Worm (Caenorhabditis elegans) whole organism, young adult: ENCODE measurements around the gene spat-1.

ENCODE experiments used
- B0336.3 ChIP-seq: fragments of 200-800 bp; sonication (Bioruptor generic); IDR thresholded peaks from 2 replicates; pipeline ENCODE4 v1.3.6; 2022; ENCODE audit warnings: missing genetic modification characterization, missing compliant biosample characterization
- C17E4.6 ChIP-seq: fragments of 200-800 bp; sonication (Bioruptor generic); IDR thresholded peaks from 2 replicates; pipeline ENCODE4 v1.3.6; 2022; ENCODE audit warnings: missing genetic modification reagents, missing genetic modification characterization, missing compliant biosample characterization
- D2030.7 ChIP-seq: fragments of 200-800 bp; sonication (Bioruptor generic); IDR thresholded peaks from 2 replicates; pipeline ENCODE4 v1.3.6; 2022; ENCODE audit warnings: missing genetic modification reagents, missing genetic modification characterization, missing compliant biosample characterization
- Y53F4B.3 ChIP-seq: fragments of 200-800 bp; sonication (Bioruptor generic); IDR thresholded peaks from 2 replicates; pipeline ENCODE4 v1.3.6; 2022; ENCODE audit warnings: missing genetic modification reagents, missing genetic modification characterization, missing compliant biosample characterization
- Y53G8AR.9 ChIP-seq: fragments of 200-800 bp; sonication (Bioruptor generic); conservative IDR thresholded peaks from 2 replicates; pipeline ENCODE4 v1.3.6; 2022; ENCODE audit warnings: missing genetic modification reagents, missing genetic modification characterization, missing compliant biosample characterization
- ZK185.1 ChIP-seq: sonication (generic microtip); optimal IDR thresholded peaks from 2 replicates; lab custom pipeline; 2016; ENCODE audit warnings: mild to moderate bottlenecking, missing genetic modification characterization, missing compliant biosample characterization; ENCODE audit not compliant: poor library complexity, severe bottlenecking
- ama-1 ChIP-seq, 3 experiments: fragments of 150-350 bp in 1 of 3; sonication (generic microtip) in 2 of 3; optimal IDR thresholded peaks; 2 replicates each; lab custom pipeline; 2014 to 2018; ENCODE audit warnings: missing biosample characterization in 2 of 3, missing genetic modification characterization in 2 of 3, missing genetic modification reagents in 2 of 3
- aptf-3 ChIP-seq: fragments of 200-800 bp; sonication (Bioruptor generic); IDR thresholded peaks from 2 replicates; pipeline ENCODE4 v1.3.6; 2022; ENCODE audit warnings: missing genetic modification characterization, missing compliant biosample characterization
- bed-1 ChIP-seq: fragments of 200-800 bp; sonication (Bioruptor generic); IDR thresholded peaks from 2 replicates; pipeline ENCODE4 v1.3.6; 2022; ENCODE audit warnings: missing genetic modification reagents, missing genetic modification characterization, missing compliant biosample characterization
- ccch-3 ChIP-seq: fragments of 200-800 bp; sonication (Bioruptor generic); optimal IDR thresholded peaks from 2 replicates; lab custom pipeline; 2018; ENCODE audit warnings: mild to moderate bottlenecking, missing genetic modification characterization, missing compliant biosample characterization
- cebp-2 ChIP-seq: fragments of 200-800 bp; sonication (Bioruptor generic); IDR thresholded peaks from 2 replicates; pipeline ENCODE4 v1.3.6; 2022; ENCODE audit warnings: missing genetic modification characterization, missing compliant biosample characterization
- ceh-27 ChIP-seq: fragments of 200-800 bp; sonication (Bioruptor generic); optimal IDR thresholded peaks from 2 replicates; lab custom pipeline; 2018; ENCODE audit warnings: mild to moderate bottlenecking, missing genetic modification characterization, moderate library complexity, missing compliant biosample characterization
- ceh-40 ChIP-seq: fragments of 200-800 bp; sonication (Bioruptor generic); IDR thresholded peaks from 2 replicates; pipeline ENCODE4 v1.3.6; 2022; ENCODE audit warnings: missing genetic modification characterization, missing compliant biosample characterization
- ceh-79 ChIP-seq: sonication (generic microtip); optimal IDR thresholded peaks from 2 replicates; lab custom pipeline; 2017; ENCODE audit warnings: mild to moderate bottlenecking, missing genetic modification characterization, missing compliant biosample characterization
- chd-7 ChIP-seq: sonication (generic microtip); optimal IDR thresholded peaks from 2 replicates; lab custom pipeline; 2016; ENCODE audit warnings: mild to moderate bottlenecking, missing genetic modification characterization, moderate library complexity, missing compliant biosample characterization
- dpl-1 ChIP-seq: fragments of 150-350 bp; optimal IDR thresholded peaks from 2 replicates; lab custom pipeline; 2014; ENCODE audit warnings: missing biosample characterization, missing genetic modification reagents, missing genetic modification characterization
- ekl-4 ChIP-seq: fragments of 200-800 bp; sonication (Bioruptor generic); IDR thresholded peaks from 2 replicates; pipeline ENCODE4 v1.3.6; 2022; ENCODE audit warnings: missing genetic modification reagents, missing genetic modification characterization, missing compliant biosample characterization
- hmg-1.2 ChIP-seq: fragments of 200-800 bp; sonication (Bioruptor generic); IDR thresholded peaks from 2 replicates; pipeline ENCODE4 v1.3.6; 2022; ENCODE audit warnings: missing genetic modification reagents, missing genetic modification characterization, missing compliant biosample characterization
- lin-26 ChIP-seq: fragments of 200-800 bp; sonication (Bioruptor generic); IDR thresholded peaks from 2 replicates; pipeline ENCODE4 v1.3.6; 2022; ENCODE audit warnings: missing genetic modification reagents, missing genetic modification characterization, missing compliant biosample characterization
- lin-35 ChIP-seq, 3 experiments: fragments of 150-350 bp in 2 of 3; sonication (generic microtip) in 1 of 3; optimal IDR thresholded peaks; 2 replicates each; lab custom pipeline; 2014 to 2018; ENCODE audit warnings: missing biosample characterization in 3 of 3, missing genetic modification characterization in 3 of 3, missing genetic modification reagents in 3 of 3
- lin-40 ChIP-seq: sonication (generic microtip); optimal IDR thresholded peaks from 2 replicates; lab custom pipeline; 2016; ENCODE audit warnings: missing genetic modification characterization, mild to moderate bottlenecking, missing compliant biosample characterization, missing genotype, missing genetic modification reagents
- mcd-1 ChIP-seq: fragments of 200-800 bp; sonication (Bioruptor generic); IDR thresholded peaks from 2 replicates; pipeline ENCODE4 v1.3.6; 2022; ENCODE audit warnings: missing genetic modification reagents, missing genetic modification characterization, missing compliant biosample characterization
- mxl-1 ChIP-seq: sonication (generic microtip); optimal IDR thresholded peaks from 2 replicates; lab custom pipeline; 2016; ENCODE audit warnings: missing genetic modification characterization, missing compliant biosample characterization
- nfya-2 ChIP-seq: fragments of 200-800 bp; sonication (Bioruptor generic); IDR thresholded peaks from 2 replicates; pipeline ENCODE4 v1.3.6; 2022; ENCODE audit warnings: missing genetic modification reagents, missing genetic modification characterization, missing compliant biosample characterization
- nfyb-1 ChIP-seq: fragments of 200-800 bp; sonication (Bioruptor generic); IDR thresholded peaks from 2 replicates; pipeline ENCODE4 v1.3.6; 2022; ENCODE audit warnings: missing genetic modification reagents, missing genetic modification characterization, missing compliant biosample characterization
- nhr-80 ChIP-seq: sonication (generic microtip); optimal IDR thresholded peaks from 2 replicates; lab custom pipeline; 2016; ENCODE audit warnings: missing genetic modification characterization, missing compliant biosample characterization
- pbrm-1 ChIP-seq: fragments of 200-800 bp; sonication (Bioruptor generic); IDR thresholded peaks from 2 replicates; pipeline ENCODE4 v1.3.6; 2022; ENCODE audit warnings: missing genetic modification reagents, missing genetic modification characterization, missing compliant biosample characterization
- rcor-1 ChIP-seq: fragments of 200-800 bp; sonication (Bioruptor generic); IDR thresholded peaks from 2 replicates; pipeline ENCODE4 v1.3.6; 2022; ENCODE audit warnings: missing genetic modification reagents, missing genetic modification characterization, missing compliant biosample characterization
- tlf-1 ChIP-seq: fragments of 200-800 bp; sonication (Bioruptor generic); optimal IDR thresholded peaks from 2 replicates; lab custom pipeline; 2018; ENCODE audit warnings: mild to moderate bottlenecking, missing genetic modification characterization, missing compliant biosample characterization
- unc-62 ChIP-seq: fragments of 150-350 bp; optimal IDR thresholded peaks from 2 replicates; lab custom pipeline; 2014; ENCODE audit warnings: missing biosample characterization, missing genetic modification reagents, missing genetic modification characterization
- zfh-2 ChIP-seq: fragments of 200-800 bp; sonication (Bioruptor generic); conservative IDR thresholded peaks from 2 replicates; pipeline ENCODE4 v1.3.6; 2022; ENCODE audit warnings: missing genetic modification reagents, missing genetic modification characterization, missing compliant biosample characterization
- zim-3 ChIP-seq: sonication (generic microtip); optimal IDR thresholded peaks from 2 replicates; lab custom pipeline; 2017; ENCODE audit warnings: mild to moderate bottlenecking, missing genetic modification characterization, moderate library complexity, missing compliant biosample characterization
- ztf-18 ChIP-seq: sonication (generic microtip); optimal IDR thresholded peaks from 2 replicates; lab custom pipeline; 2016; ENCODE audit warnings: missing genotype, mild to moderate bottlenecking, missing genetic modification characterization, missing compliant biosample characterization

Gene spat-1

DNA sequence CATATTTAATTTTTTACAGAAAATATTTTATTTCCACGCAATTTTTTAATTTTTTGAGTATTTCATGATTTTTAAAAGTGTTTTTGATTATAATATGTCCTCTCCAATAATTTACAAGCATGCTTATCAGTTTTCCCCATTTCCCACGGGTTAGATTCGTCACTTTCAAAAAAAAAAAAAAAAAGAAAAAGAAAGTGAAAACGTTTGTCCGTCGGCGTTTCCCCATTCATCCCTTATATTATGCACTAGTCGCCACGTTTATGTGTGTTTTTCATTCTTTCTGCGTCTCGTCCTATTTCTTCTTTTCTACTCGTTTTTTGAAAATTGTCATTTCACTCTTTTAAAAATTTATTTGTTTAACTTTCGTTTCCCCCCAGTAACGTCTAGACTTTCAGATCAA is 39.1 kb upstream of the spat-1 start, which contains the start of gene vnut-1:
TSS of gene vnut-1 (plus strand) at position 396 of the 400 bp plus-strand sequence.
- TF ChIP-seq Y53F4B.3 (GFP tag; lab: Robert Waterston, UW) (no peak), C17E4.6 (no peak), lin-40 (tag; lab: Kevin White, UChicago) (peak; percentile 5), nhr-80 (tag; lab: Kevin White, UChicago) (peak; percentile 72), ztf-18 (tag; lab: Kevin White, UChicago) (peak; percentile 24), unc-62 (GFP tag; lab: Kevin White, UChicago) (no peak), tlf-1 (GFP tag; lab: Kevin White, UChicago) (no peak)

DNA sequence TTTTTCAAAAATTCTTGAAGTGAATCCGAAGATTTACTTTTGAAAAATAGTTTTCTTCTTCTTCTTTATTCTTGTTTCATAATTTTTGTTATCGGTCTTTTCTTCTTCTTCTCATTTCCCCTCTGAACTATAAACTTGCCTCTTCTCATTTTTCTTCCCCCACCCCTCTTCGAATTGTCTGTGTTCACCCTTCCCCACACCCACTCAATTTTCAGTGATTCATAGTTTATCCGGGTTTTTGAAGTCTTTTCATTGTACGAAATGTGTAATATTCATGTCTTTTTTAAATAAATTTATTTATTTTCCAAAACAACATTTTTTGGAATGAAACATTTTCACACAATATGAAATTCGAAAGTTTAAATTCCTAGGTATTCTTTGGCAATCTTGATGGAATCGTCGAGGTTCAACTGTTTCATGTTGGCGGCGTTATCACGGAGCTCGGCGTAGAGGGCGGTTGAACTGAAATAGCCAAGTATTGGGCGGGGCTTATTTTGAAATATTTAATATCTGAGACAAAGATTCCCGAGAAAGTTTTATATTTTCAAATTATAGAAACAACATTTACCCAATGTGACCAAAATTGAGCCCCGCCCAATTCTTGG is 35.9 kb upstream of the spat-1 start:
- TF ChIP-seq ceh-40 (GFP tag; lab: Robert Waterston, UW) (no peak), nfya-2 (GFP tag; lab: Robert Waterston, UW) (no peak), rcor-1 (GFP tag; lab: Robert Waterston, UW) (no peak), ceh-27 (no peak), ama-1 (optimal IDR thresholded peaks at IDR 0.05; lab: Kevin White, UChicago) (peak; percentile 69), ama-1 (GFP tag; optimal IDR thresholded peaks at IDR 0.05; lab: Kevin White, UChicago) (no peak), aptf-3 (GFP tag; lab: Robert Waterston, UW) (no peak), lin-35 (GFP tag; optimal IDR thresholded peaks at IDR 0.05; lab: Kevin White, UChicago) (peak in 1 of 3 experiments; percentile 15), D2030.7 (GFP tag; lab: Robert Waterston, UW) (no peak), mxl-1 (no peak), lin-26 (GFP tag; lab: Robert Waterston, UW) (0 out of 2 replicates have a peak, but pooled peaks have one; percentile 4)

DNA sequence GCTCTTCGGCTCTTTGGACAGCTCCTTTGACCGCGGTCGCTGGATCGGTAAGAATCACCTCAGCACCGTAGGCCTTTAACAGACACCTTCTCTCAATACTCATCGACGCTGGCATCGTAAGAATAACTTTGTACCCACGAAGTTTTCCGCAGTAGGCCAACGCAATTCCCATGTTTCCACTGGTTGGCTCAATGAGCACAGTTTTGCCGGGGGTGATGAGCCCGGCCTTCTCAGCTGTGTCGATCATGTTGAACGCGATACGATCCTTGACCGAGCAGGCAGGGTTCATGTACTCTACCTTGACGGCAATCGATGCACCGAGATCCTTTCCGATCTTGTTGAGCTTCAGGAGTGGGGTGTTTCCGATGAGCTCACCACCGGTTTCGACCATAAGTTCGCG is 34.5 kb upstream of the spat-1 start:
- TF ChIP-seq cebp-2 (GFP tag; lab: Robert Waterston, UW) = no peak
- TF ChIP-seq ceh-79 (tag; lab: Kevin White, UChicago) = no peak
- no peak for TF ChIP-seq ccch-3
- no peak for TF ChIP-seq C17E4.6
- TF ChIP-seq nfyb-1 (GFP tag; lab: Robert Waterston, UW) = 0 out of 2 replicates have a peak, but pooled peaks have one; percentile 39
- no peak for TF ChIP-seq ceh-40 (GFP tag; lab: Robert Waterston, UW)
- no peak for TF ChIP-seq Y53G8AR.9 (GFP tag; lab: Robert Waterston, UW)
- TF ChIP-seq lin-26 (GFP tag; lab: Robert Waterston, UW) = peak; percentile 57; the same call in 1 of the 2 replicates
- peak; percentile 31 for TF ChIP-seq ama-1 (optimal IDR thresholded peaks at IDR 0.05; lab: Kevin White, UChicago)
- TF ChIP-seq ama-1 (GFP tag; optimal IDR thresholded peaks at IDR 0.05; lab: Kevin White, UChicago) = no peak
- no peak for TF ChIP-seq ZK185.1 (tag; lab: Kevin White, UChicago)
- TF ChIP-seq ekl-4 = 0 out of 2 replicates have a peak, but pooled peaks have one; percentile 11
- peak; percentile 52; the same call in 1 of the 2 replicates for TF ChIP-seq zfh-2 (GFP tag; lab: Robert Waterston, UW)
- TF ChIP-seq bed-1 = no peak
- TF ChIP-seq B0336.3 = no peak
- peak; percentile 18 for TF ChIP-seq chd-7 (tag; lab: Kevin White, UChicago)
- no peak for TF ChIP-seq dpl-1 (GFP tag; lab: Kevin White, UChicago)
- TF ChIP-seq pbrm-1 = no peak
- TF ChIP-seq hmg-1.2 (GFP tag; lab: Robert Waterston, UW) = no peak
- 0 out of 2 replicates have a peak, but pooled peaks have one; percentile 12 for TF ChIP-seq mcd-1 (GFP tag; lab: Robert Waterston, UW)

DNA sequence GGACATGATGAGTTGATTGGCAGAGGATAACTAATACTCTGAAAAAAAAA is 34.3 kb upstream of the spat-1 start, which contains the start of gene cysl-2:
TSS of gene cysl-2 (minus strand) at position 38 of the 50 bp plus-strand sequence.
- TF ChIP-seq zim-3 (tag; lab: Kevin White, UChicago) (no peak), mcd-1 (GFP tag; lab: Robert Waterston, UW) (0 out of 2 replicates have a peak, but pooled peaks have one; percentile 3)
